Fruit fly (Drosophila melanogaster) S2 (cell line): ENCODE data around the gene CG15024.

Source experiments
- CG8478 ChIP-seq: fragments of >200 bp; optimal IDR thresholded peaks from 2 replicates; lab custom pipeline; 2018
- CTCF ChIP-seq, 2 experiments: fragments of >200 bp; optimal IDR thresholded peaks; 2 replicates each; lab custom pipeline; 2018

dm6 chr3L:4479938-4480337 is 16.3 kb upstream of the CG15024 start, which contains the start of gene CG7465:
- no peak for TF ChIP-seq CTCF (optimal IDR thresholded peaks at IDR 0.05; lab: Kevin White, UChicago)
- TF ChIP-seq CG8478 (lab: Kevin White, UChicago) = no peak
